Worm (Caenorhabditis elegans) whole organism, midembryonic: ENCODE measurements around the gene dod-3.
A peak's percentile ranks its signal among the peaks of the same experiment; 100 is the strongest.

Experiments
- T22C8.4 ChIP-seq: fragments of 200-800 bp; sonication (Bioruptor generic); IDR thresholded peaks from 2 replicates; pipeline ENCODE4 v1.3.6; 2022; ENCODE audit warnings: missing genetic modification characterization, missing compliant biosample characterization
- cog-1 ChIP-seq: sonication (generic microtip); optimal IDR thresholded peaks from 2 replicates; lab custom pipeline; 2016; ENCODE audit warnings: missing genetic modification characterization, missing compliant biosample characterization
- flt-1 ChIP-seq: fragments of 200-800 bp; sonication (Bioruptor generic); IDR thresholded peaks from 2 replicates; pipeline ENCODE4 v1.3.6; 2022; ENCODE audit warnings: missing genetic modification characterization, missing compliant biosample characterization
- klf-2 ChIP-seq: fragments of 200-800 bp; sonication (Bioruptor generic); conservative IDR thresholded peaks from 2 replicates; pipeline ENCODE4 v1.3.6; 2022; ENCODE audit warnings: missing genetic modification reagents, missing genetic modification characterization, missing compliant biosample characterization
- med-1 ChIP-seq: sonication (generic microtip); optimal IDR thresholded peaks from 2 replicates; lab custom pipeline; 2017; ENCODE audit warnings: missing genetic modification characterization, mild to moderate bottlenecking, missing compliant biosample characterization, antibody characterized with exemption, missing genetic modification reagents; ENCODE audit not compliant: insufficient read depth
- ref-1 ChIP-seq: fragments of 200-800 bp; sonication (Bioruptor generic); conservative IDR thresholded peaks from 2 replicates; pipeline ENCODE4 v1.3.6; 2022; ENCODE audit warnings: missing genetic modification reagents, missing genetic modification characterization, missing compliant biosample characterization
- tab-1 ChIP-seq: fragments of 200-800 bp; sonication (Bioruptor generic); IDR thresholded peaks from 2 replicates; pipeline ENCODE4 v1.3.6; 2022; ENCODE audit warnings: missing genetic modification characterization, missing compliant biosample characterization
- ztf-23 ChIP-seq: fragments of 200-800 bp; sonication (Bioruptor generic); IDR thresholded peaks from 2 replicates; pipeline ENCODE4 v1.3.6; 2022; ENCODE audit warnings: missing genetic modification reagents, missing genetic modification characterization, missing compliant biosample characterization
- ztf-29 ChIP-seq: fragments of 200-800 bp; sonication (Bioruptor generic); IDR thresholded peaks from 2 replicates; pipeline ENCODE4 v1.3.6; 2022; ENCODE audit warnings: missing genetic modification reagents, missing genetic modification characterization, missing compliant biosample characterization

The dod-3 gene

ce11 chrV:2759456-2759855 is 28.6 kb upstream of the dod-3 start, which contains the start of gene srg-58:
Gene srg-58 (minus strand): TSS chrV:2759556.
- TF ChIP-seq T22C8.4 (no peak), ztf-29 (no peak), cog-1 (tag; lab: Kevin White, UChicago) (no peak), klf-2 (GFP tag; lab: Robert Waterston, UW) (no peak), tab-1 (GFP tag; lab: Robert Waterston, UW) (no peak), ref-1 (GFP tag; lab: Robert Waterston, UW) (no peak), ztf-23 (GFP tag; lab: Robert Waterston, UW) (no peak), flt-1 (GFP tag; lab: Robert Waterston, UW) (no peak), med-1 (no peak)

DNA sequence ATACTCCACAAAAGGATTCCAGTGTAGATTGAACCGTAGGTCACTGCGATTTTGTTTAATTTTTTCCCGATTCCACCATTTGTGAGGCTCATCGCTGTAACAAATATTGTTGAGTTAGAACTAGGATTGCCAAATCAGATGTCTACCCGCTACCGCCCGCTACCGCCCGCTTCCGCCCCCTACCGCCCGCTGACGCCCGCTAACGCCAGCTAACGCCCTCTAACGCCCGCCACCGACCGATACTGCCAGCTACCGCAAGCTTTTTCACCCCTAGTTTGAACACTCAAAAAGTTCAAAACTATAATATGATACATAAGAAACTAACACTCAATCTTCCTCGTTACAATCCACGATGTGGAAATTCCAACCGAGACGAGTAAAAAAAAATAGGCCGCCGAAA is 27.5 kb upstream of the dod-3 start:
- TF ChIP-seq flt-1 (GFP tag; lab: Robert Waterston, UW) (no peak), ztf-29 (no peak), tab-1 (GFP tag; lab: Robert Waterston, UW) (0 out of 2 replicates have a peak, but pooled peaks have one; percentile 39), ztf-23 (GFP tag; lab: Robert Waterston, UW) (no peak), med-1 (no peak), klf-2 (GFP tag; lab: Robert Waterston, UW) (0 out of 2 replicates have a peak, but pooled peaks have one; percentile 11), T22C8.4 (no peak), cog-1 (tag; lab: Kevin White, UChicago) (no peak), ref-1 (GFP tag; lab: Robert Waterston, UW) (no peak)

- TF ChIP-seq klf-2 (GFP tag; lab: Robert Waterston, UW) (no peak), flt-1 (GFP tag; lab: Robert Waterston, UW) (no peak), cog-1 (tag; lab: Kevin White, UChicago) (no peak), tab-1 (GFP tag; lab: Robert Waterston, UW) (no peak), ref-1 (GFP tag; lab: Robert Waterston, UW) (no peak), ztf-29 (no peak), ztf-23 (GFP tag; lab: Robert Waterston, UW) (no peak), med-1 (no peak), T22C8.4 (no peak)
These were observed 26.5 kb upstream of the dod-3 start, which contains the start of gene srx-28 for ce11 chrV:2757226-2757893. Gene srx-28 (minus strand): TSS chrV:2757276.

ce11 chrV:2753007-2753406 is 22.1 kb upstream of the dod-3 start, which contains the start of gene srx-26:
Gene srx-26 (minus strand): TSS chrV:2753107.
- no peak for TF ChIP-seq ref-1 (GFP tag; lab: Robert Waterston, UW)
- no peak for TF ChIP-seq cog-1 (tag; lab: Kevin White, UChicago)
- no peak for TF ChIP-seq flt-1 (GFP tag; lab: Robert Waterston, UW)
- no peak for TF ChIP-seq T22C8.4
- no peak for TF ChIP-seq ztf-29
- TF ChIP-seq ztf-23 (GFP tag; lab: Robert Waterston, UW), result no peak
- TF ChIP-seq tab-1 (GFP tag; lab: Robert Waterston, UW), result no peak
- TF ChIP-seq klf-2 (GFP tag; lab: Robert Waterston, UW), result no peak
- no peak for TF ChIP-seq med-1

DNA sequence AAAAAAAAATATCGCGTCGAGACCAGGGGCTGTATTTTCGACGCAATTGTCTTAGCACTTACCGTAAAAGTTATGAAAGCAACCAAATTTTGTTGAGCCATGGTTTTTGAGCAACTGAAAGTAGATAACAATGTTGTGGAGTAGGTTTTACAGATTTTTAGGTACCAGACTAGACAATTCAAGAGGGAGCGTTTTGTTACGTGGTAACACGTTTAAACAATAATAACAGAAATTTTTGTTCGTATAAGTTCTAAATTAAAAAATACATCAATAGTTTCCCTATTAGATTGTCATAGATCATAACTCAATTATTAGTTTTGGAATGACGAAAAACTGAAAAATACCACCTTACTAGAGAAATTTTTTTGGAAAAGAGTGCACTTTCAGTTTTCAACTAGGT is 19.1 kb upstream of the dod-3 start, which contains the start of gene srx-24:
Gene srx-24, minus strand, starts transcription at position 101 of the 400 bp plus-strand sequence.
- TF ChIP-seq flt-1 (GFP tag; lab: Robert Waterston, UW), result no peak
- TF ChIP-seq tab-1 (GFP tag; lab: Robert Waterston, UW), result no peak
- TF ChIP-seq T22C8.4, result no peak
- no peak for TF ChIP-seq med-1
- TF ChIP-seq cog-1 (tag; lab: Kevin White, UChicago), result no peak
- TF ChIP-seq klf-2 (GFP tag; lab: Robert Waterston, UW), result no peak
- TF ChIP-seq ref-1 (GFP tag; lab: Robert Waterston, UW), result no peak
- TF ChIP-seq ztf-23 (GFP tag; lab: Robert Waterston, UW), result no peak
- TF ChIP-seq ztf-29, result no peak

- TF ChIP-seq ztf-23 (GFP tag; lab: Robert Waterston, UW) (no peak), ref-1 (GFP tag; lab: Robert Waterston, UW) (no peak), T22C8.4 (no peak), klf-2 (GFP tag; lab: Robert Waterston, UW) (no peak), cog-1 (tag; lab: Kevin White, UChicago) (no peak), flt-1 (GFP tag; lab: Robert Waterston, UW) (no peak), ztf-29 (no peak), tab-1 (GFP tag; lab: Robert Waterston, UW) (no peak), med-1 (no peak)
These were observed 15.5 kb upstream of the dod-3 start for ce11 chrV:2746404-2746803.

- TF ChIP-seq T22C8.4 (no peak), flt-1 (GFP tag; lab: Robert Waterston, UW) (no peak), cog-1 (tag; lab: Kevin White, UChicago) (no peak), ztf-23 (GFP tag; lab: Robert Waterston, UW) (no peak), klf-2 (GFP tag; lab: Robert Waterston, UW) (no peak), ref-1 (GFP tag; lab: Robert Waterston, UW) (no peak), med-1 (no peak), ztf-29 (no peak), tab-1 (GFP tag; lab: Robert Waterston, UW) (no peak)
These were observed 11.4 kb upstream of the dod-3 start, which contains the start of gene srg-62 for ce11 chrV:2742298-2742697. Gene srg-62 (minus strand): TSS chrV:2742398.

DNA sequence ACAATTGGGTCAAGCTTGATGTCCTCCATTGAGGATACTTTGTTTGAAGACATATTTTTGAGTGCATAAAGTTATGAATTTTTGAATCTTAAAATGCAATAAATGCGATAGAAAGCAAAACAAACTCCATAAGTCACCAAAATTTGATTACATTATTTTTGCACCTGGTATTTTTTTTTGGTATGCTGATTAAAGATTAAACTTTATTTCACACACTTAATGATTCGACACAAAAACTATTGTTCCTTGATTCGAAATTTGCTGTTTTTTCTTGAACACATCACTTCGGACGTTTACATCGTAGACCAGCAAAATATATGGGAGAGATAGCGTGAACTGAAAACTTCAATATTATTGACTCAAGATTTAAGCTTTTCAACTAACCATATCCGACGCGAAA is 9.3 kb upstream of the dod-3 start, which contains the start of gene srg-61:
Gene srg-61, minus strand, starts transcription at position 101 of the 400 bp plus-strand sequence.
- no peak for TF ChIP-seq cog-1 (tag; lab: Kevin White, UChicago)
- TF ChIP-seq flt-1 (GFP tag; lab: Robert Waterston, UW), result no peak
- no peak for TF ChIP-seq tab-1 (GFP tag; lab: Robert Waterston, UW)
- TF ChIP-seq klf-2 (GFP tag; lab: Robert Waterston, UW), result no peak
- no peak for TF ChIP-seq ref-1 (GFP tag; lab: Robert Waterston, UW)
- TF ChIP-seq med-1, result no peak
- no peak for TF ChIP-seq T22C8.4
- no peak for TF ChIP-seq ztf-23 (GFP tag; lab: Robert Waterston, UW)
- TF ChIP-seq ztf-29, result no peak

- TF ChIP-seq flt-1 (GFP tag; lab: Robert Waterston, UW) (0 out of 2 replicates have a peak, but pooled peaks have one; percentile 14), ref-1 (GFP tag; lab: Robert Waterston, UW) (no peak)
These were observed 8.7 kb upstream of the dod-3 start for ce11 chrV:2739607-2740006.
